Worm (Caenorhabditis elegans): Measurements from ENCODE around the gene tag-153.

DNA sequence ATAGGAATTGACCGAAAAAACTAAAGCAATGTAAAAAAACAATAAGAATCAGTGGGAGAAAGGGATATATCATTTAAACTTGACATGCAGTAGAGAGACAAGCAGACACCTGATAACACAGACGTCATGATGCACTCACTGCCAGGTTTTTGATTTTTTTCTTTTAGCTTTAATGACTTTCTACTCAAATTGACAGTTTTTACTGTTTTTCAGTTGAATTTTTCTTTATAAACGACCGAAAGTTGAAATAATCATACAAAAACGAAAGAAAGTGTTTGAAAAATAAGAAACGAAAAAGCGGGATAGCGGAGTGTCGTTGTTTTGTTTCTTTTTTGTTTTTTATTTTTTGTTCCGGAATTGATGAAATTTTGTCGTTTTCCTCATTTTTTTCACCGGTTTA lies 11.3 kb downstream of the tag-153 start, which contains the start of gene ucp-4:
- TF ChIP-seq skn-1 (tag; optimal IDR thresholded peaks at IDR 0.05): no peak
- no peak for TF ChIP-seq elt-3 (tag; optimal IDR thresholded peaks at IDR 0.05)
- TF ChIP-seq ZK546.5 (tag; optimal IDR thresholded peaks at IDR 0.05): no peak
- no peak for TF ChIP-seq unc-62 (GFP tag; optimal IDR thresholded peaks at IDR 0.05)
- TF ChIP-seq ama-1 (optimal IDR thresholded peaks at IDR 0.05): no peak
- TF ChIP-seq fkh-10 (GFP tag; optimal IDR thresholded peaks at IDR 0.05): no peak
- no peak for TF ChIP-seq ceh-82 (tag; optimal IDR thresholded peaks at IDR 0.05)
- no peak for TF ChIP-seq lin-39 (tag; optimal IDR thresholded peaks at IDR 0.05)
- TF ChIP-seq pqm-1 (tag; optimal IDR thresholded peaks at IDR 0.05): no peak
